Fruit fly (Drosophila melanogaster) whole organism, embryonic: ENCODE measurements around the gene bt.

Experiments
- ATbp ChIP-seq: fragments of 200-800 bp; sonication (Bioruptor generic); optimal IDR thresholded peaks from 2 replicates; lab custom pipeline; 2017; ENCODE audit warnings: missing biosample characterization, mild to moderate bottlenecking, missing genetic modification characterization, missing genetic modification reagents
- Adf1 ChIP-seq: fragments of 200-800 bp; sonication (Bioruptor generic); IDR thresholded peaks from 2 replicates; pipeline ENCODE4 v1.3.6; 2022; ENCODE audit warnings: missing biosample characterization, missing genetic modification characterization
- CG10147 ChIP-seq: fragments of 200-800 bp; sonication (Bioruptor generic); optimal IDR thresholded peaks from 2 replicates; lab custom pipeline; 2019; ENCODE audit warnings: missing biosample characterization, mild to moderate bottlenecking, missing genetic modification characterization, moderate library complexity
- CG10654 ChIP-seq: fragments of 200-800 bp; sonication (Bioruptor generic); optimal IDR thresholded peaks from 2 replicates; lab custom pipeline; 2016; ENCODE audit warnings: missing biosample characterization, missing genetic modification characterization
- CG10979 ChIP-seq: fragments of 200-800 bp; sonication (Bioruptor generic); optimal IDR thresholded peaks from 2 replicates; lab custom pipeline; 2018; ENCODE audit warnings: missing biosample characterization, mild to moderate bottlenecking, missing genetic modification characterization, moderate library complexity
- CG12155 ChIP-seq: fragments of 200-800 bp; sonication (Bioruptor generic); optimal IDR thresholded peaks from 3 replicates; lab custom pipeline; 2016; ENCODE audit warnings: missing biosample characterization, missing genetic modification characterization
- CG12769 ChIP-seq: fragments of 200-800 bp; sonication (Bioruptor generic); optimal IDR thresholded peaks from 2 replicates; lab custom pipeline; 2019; ENCODE audit warnings: missing biosample characterization, mild to moderate bottlenecking, missing genetic modification characterization, moderate library complexity
- CG14710 ChIP-seq: fragments of 200-800 bp; sonication (Bioruptor generic); optimal IDR thresholded peaks from 3 replicates; lab custom pipeline; 2019; ENCODE audit warnings: missing biosample characterization, mild to moderate bottlenecking, missing genetic modification characterization, moderate library complexity
- CG15269 ChIP-seq: fragments of 200-800 bp; sonication (Bioruptor generic); optimal IDR thresholded peaks from 2 replicates; lab custom pipeline; 2018; ENCODE audit warnings: missing biosample characterization, mild to moderate bottlenecking, missing genetic modification characterization, moderate library complexity
- CG15514 ChIP-seq: fragments of 200-800 bp; sonication (Bioruptor generic); optimal IDR thresholded peaks from 3 replicates; lab custom pipeline; 2017; ENCODE audit warnings: missing biosample characterization, missing genetic modification characterization, mild to moderate bottlenecking, moderate library complexity, missing genetic modification reagents
- CG15601 ChIP-seq: fragments of 200-800 bp; sonication (Bioruptor generic); optimal IDR thresholded peaks from 3 replicates; lab custom pipeline; 2019; ENCODE audit warnings: missing biosample characterization, mild to moderate bottlenecking, missing genetic modification characterization, moderate library complexity
- CG17186 ChIP-seq: fragments of 200-800 bp; sonication (Bioruptor generic); optimal IDR thresholded peaks from 3 replicates; lab custom pipeline; 2017; ENCODE audit warnings: missing biosample characterization, missing genetic modification reagents, missing genetic modification characterization
- CG17802 ChIP-seq: fragments of 200-800 bp; sonication (Bioruptor generic); optimal IDR thresholded peaks from 2 replicates; lab custom pipeline; 2018; ENCODE audit warnings: missing biosample characterization, mild to moderate bottlenecking, missing genetic modification characterization, moderate library complexity
- CG31224 ChIP-seq: fragments of 200-800 bp; sonication (Bioruptor generic); IDR thresholded peaks from 2 replicates; pipeline ENCODE4 v1.3.6; 2022; ENCODE audit warnings: missing biosample characterization, missing genetic modification characterization
- CG31388 ChIP-seq: fragments of 200-800 bp; sonication (Bioruptor generic); optimal IDR thresholded peaks from 2 replicates; lab custom pipeline; 2016; ENCODE audit warnings: missing biosample characterization, missing genetic modification characterization
- CG34224 ChIP-seq: fragments of 200-800 bp; sonication (Bioruptor generic); IDR thresholded peaks from 3 replicates; pipeline ENCODE4 v1.3.6; 2022; ENCODE audit warnings: missing biosample characterization, missing genetic modification characterization; ENCODE audit not compliant: partially characterized antibody
- CG3726 ChIP-seq: fragments of 200-800 bp; sonication (Bioruptor generic); IDR thresholded peaks from 3 replicates; pipeline ENCODE4, ENCODE4 v1.3.6; 2022; ENCODE audit warnings: missing biosample characterization, missing genetic modification characterization
- CG43689 ChIP-seq: fragments of 200-800 bp; sonication (Bioruptor generic); IDR thresholded peaks from 2 replicates; pipeline ENCODE4 v1.3.6; 2022; ENCODE audit warnings: missing biosample characterization, missing genetic modification characterization
- CG7928 ChIP-seq: fragments of 200-800 bp; sonication (Bioruptor generic); optimal IDR thresholded peaks from 2 replicates; lab custom pipeline; 2017; ENCODE audit warnings: missing biosample characterization, mild to moderate bottlenecking, missing genetic modification characterization
- D ChIP-seq, 2 experiments: fragments of 200-800 bp in 1 of 2; fragments of >200 bp in 1 of 2; sonication (Bioruptor generic) in 1 of 2; optimal IDR thresholded peaks; 2 replicates in 1 of 2; 3 replicates in 1 of 2; lab custom pipeline; 2017; ENCODE audit warnings: mild to moderate bottlenecking in 1 of 2, missing biosample characterization in 1 of 2, missing genetic modification characterization in 1 of 2, missing genetic modification reagents in 1 of 2
- Fer2 ChIP-seq: fragments of 200-800 bp; sonication (Bioruptor generic); optimal IDR thresholded peaks from 2 replicates; lab custom pipeline; 2018; ENCODE audit warnings: missing biosample characterization, mild to moderate bottlenecking, missing genetic modification characterization, moderate library complexity
- HLH4C ChIP-seq: fragments of 200-800 bp; sonication (Bioruptor generic); IDR thresholded peaks from 3 replicates; pipeline ENCODE4 v1.3.6; 2022; ENCODE audit warnings: missing biosample characterization, missing genetic modification characterization; ENCODE audit not compliant: partially characterized antibody
- Max ChIP-seq: fragments of 200-800 bp; sonication (Bioruptor generic); optimal IDR thresholded peaks from 2 replicates; lab custom pipeline; 2016; ENCODE audit warnings: missing biosample characterization, mild to moderate bottlenecking, missing genetic modification characterization
- NC2α ChIP-seq: fragments of 200-800 bp; sonication (Bioruptor generic); optimal IDR thresholded peaks from 2 replicates; lab custom pipeline; 2016; ENCODE audit warnings: missing biosample characterization, missing genetic modification characterization
- Sox102F ChIP-seq: fragments of 200-800 bp; sonication (Bioruptor generic); optimal IDR thresholded peaks from 2 replicates; lab custom pipeline; 2018; ENCODE audit warnings: missing biosample characterization, mild to moderate bottlenecking, missing genetic modification characterization, moderate library complexity
- Vsx1 ChIP-seq: fragments of 200-800 bp; sonication (Bioruptor generic); optimal IDR thresholded peaks from 2 replicates; lab custom pipeline; 2017; ENCODE audit warnings: missing biosample characterization, mild to moderate bottlenecking, missing genetic modification characterization, missing genetic modification reagents
- YL-1 ChIP-seq: fragments of 200-800 bp; sonication (Bioruptor generic); optimal IDR thresholded peaks from 3 replicates; lab custom pipeline; 2017; ENCODE audit warnings: missing biosample characterization, mild to moderate bottlenecking, missing genetic modification characterization
- abd-A ChIP-seq: fragments of 200-800 bp; sonication (Bioruptor generic); optimal IDR thresholded peaks from 3 replicates; lab custom pipeline; 2019; ENCODE audit warnings: missing biosample characterization, mild to moderate bottlenecking, missing genetic modification characterization, moderate library complexity
- amos ChIP-seq: fragments of 200-800 bp; sonication (Bioruptor generic); IDR thresholded peaks from 2 replicates; pipeline ENCODE4 v1.3.6; 2022; ENCODE audit warnings: missing biosample characterization, missing genetic modification characterization; ENCODE audit not compliant: partially characterized antibody
- caup ChIP-seq: fragments of 200-800 bp; sonication (Bioruptor generic); optimal IDR thresholded peaks from 3 replicates; lab custom pipeline; 2017; ENCODE audit warnings: missing biosample characterization, mild to moderate bottlenecking, missing genetic modification characterization, moderate library complexity; ENCODE audit not compliant: severe bottlenecking
- cwo ChIP-seq: fragments of 200-800 bp; sonication (Bioruptor generic); optimal IDR thresholded peaks from 3 replicates; lab custom pipeline; 2017; ENCODE audit warnings: missing biosample characterization, missing genetic modification characterization, mild to moderate bottlenecking, moderate library complexity, missing genetic modification reagents
- eve ChIP-seq, 2 experiments: fragments of >200 bp; optimal IDR thresholded peaks; 2 replicates each; lab custom pipeline; 2017; ENCODE audit warnings: missing biosample characterization in 2 of 2, missing genetic modification characterization in 2 of 2
- ewg ChIP-seq: fragments of 200-800 bp; sonication (Bioruptor generic); optimal IDR thresholded peaks from 3 replicates; lab custom pipeline; 2017; ENCODE audit warnings: mild to moderate bottlenecking, missing biosample characterization, missing genetic modification reagents, missing genetic modification characterization
- knrl ChIP-seq: fragments of 200-800 bp; sonication (Bioruptor generic); IDR thresholded peaks from 3 replicates; pipeline ENCODE4 v1.3.6; 2022; ENCODE audit warnings: missing biosample characterization, missing genetic modification characterization; ENCODE audit not compliant: partially characterized antibody
- lmd ChIP-seq: fragments of 200-800 bp; sonication (Bioruptor generic); IDR thresholded peaks from 2 replicates; pipeline ENCODE4 v1.3.6; 2022; ENCODE audit warnings: missing biosample characterization, missing genetic modification characterization
- lov ChIP-seq, 2 experiments: fragments of 200-800 bp in 1 of 2; fragments of >200 bp in 1 of 2; sonication (Bioruptor generic) in 1 of 2; IDR thresholded peaks in 1 of 2; optimal IDR thresholded peaks in 1 of 2; 2 replicates in 1 of 2; 3 replicates in 1 of 2; pipeline versions ENCODE4 v1.3.6 to Lab custom; 2017 to 2022; ENCODE audit warnings: missing biosample characterization in 1 of 2, missing genetic modification characterization in 1 of 2
- otp ChIP-seq: fragments of 200-800 bp; sonication (Bioruptor generic); IDR thresholded peaks from 3 replicates; pipeline ENCODE4, ENCODE4 v1.3.6; 2022; ENCODE audit warnings: missing biosample characterization, missing genetic modification characterization
- prd ChIP-seq, 3 experiments: fragments of >200 bp in 2 of 3; fragments of 200-800 bp in 1 of 3; sonication (Bioruptor generic) in 1 of 3; optimal IDR thresholded peaks in 2 of 3; IDR thresholded peaks in 1 of 3; 2 replicates in 2 of 3; 3 replicates in 1 of 3; pipeline versions ENCODE4 v1.3.6 to Lab custom; 2017 to 2022; ENCODE audit warnings: missing biosample characterization in 1 of 3, missing genetic modification characterization in 1 of 3
- pum ChIP-seq: fragments of 200-800 bp; sonication (Bioruptor generic); optimal IDR thresholded peaks from 2 replicates; lab custom pipeline; 2016; ENCODE audit warnings: missing biosample characterization, missing genetic modification characterization
- run ChIP-seq: fragments of 200-800 bp; sonication (Bioruptor generic); optimal IDR thresholded peaks from 3 replicates; lab custom pipeline; 2018; ENCODE audit warnings: missing biosample characterization, mild to moderate bottlenecking, missing genetic modification characterization
- schlank ChIP-seq: fragments of 200-800 bp; sonication (Bioruptor generic); optimal IDR thresholded peaks from 2 replicates; lab custom pipeline; 2018; ENCODE audit warnings: missing biosample characterization, mild to moderate bottlenecking, missing genetic modification characterization
- sqz ChIP-seq: fragments of 200-800 bp; sonication (Bioruptor generic); optimal IDR thresholded peaks from 3 replicates; lab custom pipeline; 2018; ENCODE audit warnings: missing biosample characterization, mild to moderate bottlenecking, missing genetic modification characterization
- trem ChIP-seq: fragments of 200-800 bp; optimal IDR thresholded peaks from 3 replicates; lab custom pipeline; 2019; ENCODE audit warnings: missing biosample characterization, mild to moderate bottlenecking, missing genetic modification characterization, moderate library complexity
- vnd ChIP-seq: fragments of 200-800 bp; sonication (Bioruptor generic); IDR thresholded peaks from 3 replicates; pipeline ENCODE4 v1.3.6; 2022; ENCODE audit warnings: missing biosample characterization, missing genetic modification characterization; ENCODE audit not compliant: partially characterized antibody
- zfh2 ChIP-seq: fragments of 200-800 bp; sonication (Bioruptor generic); optimal IDR thresholded peaks from 2 replicates; lab custom pipeline; 2016; ENCODE audit warnings: missing biosample characterization, missing genetic modification characterization

Gene bt

DNA sequence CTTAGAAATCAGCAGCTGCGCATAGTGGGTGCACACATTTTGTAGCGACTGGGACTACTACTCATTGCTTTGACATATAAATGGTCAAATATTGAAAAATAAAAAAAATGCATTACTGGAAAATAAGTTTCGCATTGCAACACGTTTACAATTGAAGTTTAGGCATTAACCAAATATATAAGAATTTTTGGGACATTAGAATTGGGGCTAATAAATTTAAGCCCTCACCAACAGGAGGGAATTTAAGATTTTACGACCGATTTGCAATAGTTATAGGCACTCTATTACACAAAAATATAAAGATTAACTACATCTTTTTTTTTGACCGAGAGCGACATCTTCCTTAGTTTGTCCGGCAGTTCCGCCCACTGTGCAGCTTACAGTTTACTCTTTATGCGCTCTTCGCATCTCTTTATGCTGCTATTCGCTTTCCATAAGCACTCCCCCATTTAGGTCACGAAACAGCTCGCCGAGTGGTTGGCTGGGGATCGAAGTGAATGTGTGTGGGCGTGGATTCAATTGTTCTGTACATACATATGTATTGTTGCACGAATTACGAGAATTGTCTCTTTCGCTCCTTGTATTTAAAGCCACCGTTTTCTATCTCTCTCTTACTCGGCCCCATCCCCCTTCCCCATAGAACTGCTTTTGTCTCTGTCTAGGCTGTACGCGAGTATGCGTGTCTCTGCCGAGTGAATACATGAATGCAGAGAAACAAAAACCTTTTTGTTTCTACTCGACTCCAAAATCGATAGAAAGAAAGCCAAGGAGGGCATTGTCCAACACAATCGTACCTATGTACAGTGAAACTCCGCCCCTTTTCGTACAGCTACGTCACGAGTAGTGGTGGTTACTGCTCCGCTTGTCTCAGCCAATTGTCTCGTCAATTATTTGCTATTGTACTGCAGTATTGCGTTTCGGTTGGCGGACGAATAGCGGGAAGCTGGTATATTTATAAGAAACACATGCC, 83.5 kb downstream of the bt start (continued):
- peak; percentile 29 for TF ChIP-seq Fer2 (tag; lab: Kevin White, UChicago)
- no peak for TF ChIP-seq vnd (GFP tag; lab: Robert Waterston, UW)
- peak; percentile 56 for TF ChIP-seq sqz (GFP tag; lab: Kevin White, UChicago)
- TF ChIP-seq CG10147 = no peak
- peak; percentile 79 for TF ChIP-seq ATbp (GFP tag; lab: Kevin White, UChicago)
- TF ChIP-seq Sox102F (GFP tag; lab: Kevin White, UChicago) = peak; percentile 94
- no peak for TF ChIP-seq CG17802 (tag; lab: Kevin White, UChicago)
- no peak for TF ChIP-seq schlank (tag; lab: Kevin White, UChicago)
- no peak; the same call in none of the 2 replicates for TF ChIP-seq CG31224 (GFP tag; lab: Robert Waterston, UW)
- TF ChIP-seq ewg (GFP tag; lab: Kevin White, UChicago) = peak; percentile 86
- TF ChIP-seq CG17186 (GFP tag; lab: Kevin White, UChicago) = peak; percentile 59
- no peak for TF ChIP-seq CG15514
- peak; percentile 40 for TF ChIP-seq trem (tag; lab: Kevin White, UChicago)
- peak; percentile 78 for TF ChIP-seq cwo (GFP tag; lab: Kevin White, UChicago)
- peak; percentile 67 for TF ChIP-seq CG10654 (GFP tag; lab: Kevin White, UChicago)
- TF ChIP-seq CG10979 (tag; lab: Kevin White, UChicago) = peak; percentile 89
- peak; percentile 35 for TF ChIP-seq zfh2 (GFP tag; lab: Kevin White, UChicago)
- no peak for TF ChIP-seq CG3726 (GFP tag; lab: Robert Waterston, UW)
- peak; percentile 80 for TF ChIP-seq Max (GFP tag; lab: Kevin White, UChicago)
- TF ChIP-seq Vsx1 (GFP tag; lab: Kevin White, UChicago) = peak; percentile 32
- no peak for TF ChIP-seq otp (GFP tag; lab: Robert Waterston, UW)
- TF ChIP-seq abd-A (tag; lab: Kevin White, UChicago) = no peak
- TF ChIP-seq run (tag; lab: Kevin White, UChicago) = no peak
- TF ChIP-seq prd (optimal IDR thresholded peaks at IDR 0.05; lab: Kevin White, UChicago) = no peak
- peak; percentile 80 for TF ChIP-seq prd (GFP tag; IDR thresholded peaks at IDR 0.05; lab: Robert Waterston, UW)
- no peak for TF ChIP-seq CG43689 (GFP tag; lab: Robert Waterston, UW)
- TF ChIP-seq NC2α (GFP tag; lab: Kevin White, UChicago) = peak; percentile 67
- TF ChIP-seq caup (GFP tag; lab: Kevin White, UChicago) = no peak
- TF ChIP-seq CG34224 (GFP tag; lab: Robert Waterston, UW) = no peak
- peak; percentile 79 for TF ChIP-seq lmd (GFP tag; lab: Robert Waterston, UW)
- TF ChIP-seq CG12769 = no peak
- peak in 1 of 2 experiments; percentile 97 for TF ChIP-seq eve (GFP tag; optimal IDR thresholded peaks at IDR 0.05; lab: Kevin White, UChicago)
- peak; percentile 45 for TF ChIP-seq CG7928 (GFP tag; lab: Kevin White, UChicago)
- peak; percentile 75 for TF ChIP-seq CG15601
- TF ChIP-seq knrl (GFP tag; lab: Robert Waterston, UW) = no peak
- TF ChIP-seq CG15269 (tag; lab: Kevin White, UChicago) = peak; percentile 86
- TF ChIP-seq YL-1 = peak; percentile 46
- peak; percentile 4 for TF ChIP-seq CG31388 (GFP tag; lab: Kevin White, UChicago)
- peak; percentile 42 for TF ChIP-seq D (optimal IDR thresholded peaks at IDR 0.05; lab: Kevin White, UChicago)
- peak; percentile 84 for TF ChIP-seq D (GFP tag; optimal IDR thresholded peaks at IDR 0.05; lab: Kevin White, UChicago)
- peak; percentile 62 for TF ChIP-seq CG12155
- peak; percentile 84 for TF ChIP-seq CG14710 (tag; lab: Kevin White, UChicago)
- peak; percentile 85 for TF ChIP-seq pum (GFP tag; lab: Kevin White, UChicago)
- TF ChIP-seq amos (GFP tag; lab: Robert Waterston, UW) = no peak
- no peak for TF ChIP-seq lov (optimal IDR thresholded peaks at IDR 0.05; lab: Kevin White, UChicago)
- no peak for TF ChIP-seq lov (GFP tag; IDR thresholded peaks at IDR 0.05; lab: Robert Waterston, UW)
- no peak for TF ChIP-seq Adf1 (GFP tag; lab: Robert Waterston, UW)
- TF ChIP-seq HLH4C = no peak
